Fruit fly (Drosophila melanogaster): ENCODE measurements around the gene OXA1L.

The OXA1L gene

DNA sequence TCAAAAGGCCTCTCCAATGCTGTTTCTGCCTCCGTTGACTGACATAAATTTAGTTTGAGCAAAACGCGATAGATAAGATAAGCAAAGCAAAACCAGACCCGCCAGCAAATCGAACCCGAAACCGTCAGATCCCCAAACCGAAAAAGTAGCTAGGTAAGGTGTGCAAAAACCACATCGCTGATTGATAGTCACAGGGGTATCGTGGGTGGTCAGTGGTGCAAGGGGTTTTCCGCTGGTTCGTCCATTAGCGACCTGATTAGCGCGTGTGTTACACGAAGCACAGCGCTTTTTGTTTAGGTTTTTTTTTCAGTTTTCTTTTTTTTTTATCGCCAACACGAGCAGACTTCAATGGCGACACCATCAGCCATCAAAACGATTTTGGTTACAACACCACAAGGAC, 22.3 kb downstream of the OXA1L start (continued):
- TF ChIP-seq CG2199 (GFP tag; IDR thresholded peaks at IDR 0.05) (no peak), Fer2 (tag; optimal IDR thresholded peaks at IDR 0.05) (no peak), esg (GFP tag; conservative IDR thresholded peaks at IDR 0.05) (no peak), CG11560 (tag; IDR thresholded peaks at IDR 0.05) (no peak), CG6765 (GFP tag; optimal IDR thresholded peaks at IDR 0.05) (no peak), exex (tag; optimal IDR thresholded peaks at IDR 0.05) (peak; percentile 71), H2.0 (GFP tag; IDR thresholded peaks at IDR 0.05) (no peak), ham (GFP tag; IDR thresholded peaks at IDR 0.05) (no peak), CG10366 (GFP tag; IDR thresholded peaks at IDR 0.05) (no peak), CG9876 (GFP tag; optimal IDR thresholded peaks at IDR 0.05) (no peak), gfzf (GFP tag; optimal IDR thresholded peaks at IDR 0.05) (no peak), Rfx (GFP tag; IDR thresholded peaks at IDR 0.05) (no peak), CG10543 (GFP tag; optimal IDR thresholded peaks at IDR 0.05) (peak; percentile 33), D19A (tag; optimal IDR thresholded peaks at IDR 0.05) (no peak), mirr (GFP tag; optimal IDR thresholded peaks at IDR 0.05) (peak; percentile 29), CG13287 (GFP tag; IDR thresholded peaks at IDR 0.05; ENCODE audit: partially characterized antibody) (no peak), Hr39 (optimal IDR thresholded peaks at IDR 0.05) (no peak), HmgZ (tag; optimal IDR thresholded peaks at IDR 0.05) (peak; percentile 32), vnd (GFP tag; IDR thresholded peaks at IDR 0.05; ENCODE audit: partially characterized antibody) (no peak), lab (GFP tag; optimal IDR thresholded peaks at IDR 0.05) (peak; percentile 18), CG3281 (GFP tag; optimal IDR thresholded peaks at IDR 0.05) (no peak), Hand (GFP tag; optimal IDR thresholded peaks at IDR 0.05) (no peak), salm (tag; optimal IDR thresholded peaks at IDR 0.05) (no peak)

DNA sequence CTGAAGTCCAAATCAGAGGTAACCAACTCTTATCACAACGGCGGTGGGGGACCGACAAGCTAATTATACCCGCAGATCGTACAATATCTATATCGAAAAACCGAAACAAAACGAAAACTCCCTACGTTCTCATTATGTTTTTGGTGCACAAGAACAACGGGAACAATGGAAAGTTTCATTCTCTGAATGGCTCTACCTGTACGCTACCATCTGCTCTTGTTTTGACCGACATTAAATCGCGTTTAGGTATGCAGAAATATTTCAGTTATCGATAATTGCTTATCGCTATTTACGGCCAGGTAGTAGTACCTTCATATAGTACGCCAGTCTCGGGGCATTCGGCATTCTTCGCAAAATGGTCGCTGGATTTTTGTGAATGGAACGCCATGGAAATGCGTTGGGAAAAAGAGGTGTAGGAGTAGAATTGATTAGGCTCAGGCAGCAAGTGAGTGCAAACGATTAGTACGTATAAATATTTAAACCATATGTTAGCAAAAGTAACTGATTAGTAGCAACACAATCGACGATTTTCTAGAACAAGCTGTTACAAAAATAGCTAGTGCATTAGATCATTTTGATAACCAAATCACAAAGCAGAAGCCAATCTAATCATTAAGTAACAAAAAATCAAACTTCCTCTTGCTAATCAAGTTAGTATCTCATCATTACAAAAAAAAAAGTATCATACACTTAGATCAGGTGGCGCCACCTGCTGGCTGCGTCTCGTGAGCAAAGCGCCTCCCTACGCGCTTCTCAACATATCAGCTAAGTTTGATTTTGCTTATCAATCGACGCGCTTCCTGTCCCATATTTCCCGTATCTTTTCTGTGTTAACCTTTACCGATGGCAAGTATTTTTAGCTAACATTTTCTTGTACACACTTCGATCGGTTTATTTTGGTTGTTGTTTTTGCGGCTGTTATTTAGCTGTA, 23.5 kb downstream of the OXA1L start:
- TF ChIP-seq exex (tag; optimal IDR thresholded peaks at IDR 0.05) (peak; percentile 90), stwl (tag; optimal IDR thresholded peaks at IDR 0.05) (peak; percentile 31), CG10543 (GFP tag; optimal IDR thresholded peaks at IDR 0.05) (peak; percentile 28), CG14710 (tag; optimal IDR thresholded peaks at IDR 0.05) (no peak), grn (GFP tag; optimal IDR thresholded peaks at IDR 0.05) (peak; percentile 74), mirr (GFP tag; optimal IDR thresholded peaks at IDR 0.05) (peak; percentile 44), CG2199 (GFP tag; IDR thresholded peaks at IDR 0.05) (peak; percentile 18; the same call in 1 of the 3 replicates), sens (GFP tag) (peak; percentile 50), sob (GFP tag; IDR thresholded peaks at IDR 0.05) (no peak), CG10431 (GFP tag; optimal IDR thresholded peaks at IDR 0.05) (no peak), CG15514 (GFP tag; optimal IDR thresholded peaks at IDR 0.05) (peak; percentile 1), Ravus (GFP tag; IDR thresholded peaks at IDR 0.05) (no peak), p53 (GFP tag; optimal IDR thresholded peaks at IDR 0.05) (no peak), CG1603 (tag; optimal IDR thresholded peaks at IDR 0.05) (no peak), chinmo (GFP tag; IDR thresholded peaks at IDR 0.05; ENCODE audit: partially characterized antibody) (0 out of 4 replicates have a peak, but pooled peaks have one; percentile 20), croc (GFP tag; conservative IDR thresholded peaks at IDR 0.05) (no peak), Bteb2 (GFP tag; optimal IDR thresholded peaks at IDR 0.05) (no peak), phol (tag; optimal IDR thresholded peaks at IDR 0.05) (peak; percentile 2), trem (tag; optimal IDR thresholded peaks at IDR 0.05) (no peak), Vsx1 (GFP tag; optimal IDR thresholded peaks at IDR 0.05) (peak; percentile 81), CG12071 (GFP tag; optimal IDR thresholded peaks at IDR 0.05) (no peak), Kr (GFP tag; optimal IDR thresholded peaks at IDR 0.05) (no peak), CG6791 (GFP tag; IDR thresholded peaks at IDR 0.05; ENCODE audit: partially characterized antibody) (peak; percentile 51; the same call in 1 of the 3 replicates), CG17912 (GFP tag; optimal IDR thresholded peaks at IDR 0.05) (no peak), hb (GFP tag; IDR thresholded peaks at IDR 0.05; ENCODE audit: partially characterized antibody) (no peak), ara (GFP tag; IDR thresholded peaks at IDR 0.05) (0 out of 2 replicates have a peak, but pooled peaks have one; percentile 26), lab (GFP tag; optimal IDR thresholded peaks at IDR 0.05) (peak; percentile 3), kay (GFP tag; optimal IDR thresholded peaks at IDR 0.05) (no peak), run (tag; optimal IDR thresholded peaks at IDR 0.05) (no peak), jigr1 (GFP tag; IDR thresholded peaks at IDR 0.05) (no peak)
